Worm (Caenorhabditis elegans) whole organism, L3 larva: ENCODE results near the gene F57F5.3.

Source experiments
- R02D3.7 ChIP-seq: fragments of 150-350 bp; optimal IDR thresholded peaks from 2 replicates; lab custom pipeline; 2014; ENCODE audit warnings: missing biosample characterization, missing genetic modification characterization
- aly-2 ChIP-seq: fragments of 150-350 bp; optimal IDR thresholded peaks from 2 replicates; lab custom pipeline; 2014; ENCODE audit warnings: missing biosample characterization, missing genetic modification characterization
- ama-1 ChIP-seq: fragments of 150-350 bp; optimal IDR thresholded peaks from 2 replicates; lab custom pipeline; 2018
- ceh-28 ChIP-seq: fragments of 150-350 bp; optimal IDR thresholded peaks from 2 replicates; lab custom pipeline; 2014; ENCODE audit warnings: missing biosample characterization, missing genetic modification reagents, missing genetic modification characterization
- ceh-82 ChIP-seq: fragments of 150-350 bp; optimal IDR thresholded peaks from 2 replicates; lab custom pipeline; 2014; ENCODE audit warnings: missing biosample characterization, missing genetic modification characterization
- ceh-9 ChIP-seq: sonication (generic microtip); optimal IDR thresholded peaks from 2 replicates; lab custom pipeline; 2018; ENCODE audit warnings: missing biosample characterization, missing genetic modification characterization
- daf-12 ChIP-seq: fragments of 150-350 bp; optimal IDR thresholded peaks from 2 replicates; lab custom pipeline; 2014; ENCODE audit warnings: missing biosample characterization, missing genetic modification reagents, missing genetic modification characterization
- egl-27 ChIP-seq: sonication (generic microtip); optimal IDR thresholded peaks from 4 replicates; lab custom pipeline; 2017; ENCODE audit warnings: missing biosample characterization, missing genetic modification reagents, missing genetic modification characterization
- egl-5 ChIP-seq: fragments of 150-350 bp; optimal IDR thresholded peaks from 2 replicates; lab custom pipeline; 2017; ENCODE audit warnings: missing biosample characterization, missing genetic modification reagents, missing genetic modification characterization, inconsistent platforms
- elt-1 ChIP-seq: fragments of 150-350 bp; optimal IDR thresholded peaks from 2 replicates; lab custom pipeline; 2014; ENCODE audit warnings: missing biosample characterization, missing genetic modification characterization
- elt-2 ChIP-seq: sonication (generic microtip); optimal IDR thresholded peaks from 2 replicates; lab custom pipeline; 2016; ENCODE audit warnings: missing genetic modification reagents, mild to moderate bottlenecking, missing genetic modification characterization, missing compliant biosample characterization
- elt-3 ChIP-seq, 3 experiments: fragments of 150-350 bp in 1 of 3; sonication (generic microtip) in 2 of 3; optimal IDR thresholded peaks; 2 replicates in 2 of 3; 4 replicates in 1 of 3; lab custom pipeline; 2014 to 2017; ENCODE audit warnings: missing biosample characterization in 3 of 3, missing genetic modification characterization in 3 of 3
- fkh-2 ChIP-seq: fragments of 150-350 bp; optimal IDR thresholded peaks from 2 replicates; lab custom pipeline; 2014; ENCODE audit warnings: missing biosample characterization, missing genetic modification reagents, missing genetic modification characterization
- fos-1 ChIP-seq: fragments of 150-350 bp; optimal IDR thresholded peaks from 2 replicates; lab custom pipeline; 2014; ENCODE audit warnings: missing biosample characterization, missing genetic modification characterization
- hmg-11 ChIP-seq: sonication (generic microtip); optimal IDR thresholded peaks from 2 replicates; lab custom pipeline; 2016; ENCODE audit warnings: missing genetic modification characterization, missing compliant biosample characterization
- jun-1 ChIP-seq: fragments of 150-350 bp; optimal IDR thresholded peaks from 2 replicates; lab custom pipeline; 2014; ENCODE audit warnings: missing biosample characterization, missing genetic modification reagents, missing genetic modification characterization
- lin-15B ChIP-seq: fragments of 150-350 bp; optimal IDR thresholded peaks from 2 replicates; lab custom pipeline; 2014; ENCODE audit warnings: missing biosample characterization, missing genetic modification characterization
- lin-39 ChIP-seq: fragments of 150-350 bp; optimal IDR thresholded peaks from 2 replicates; lab custom pipeline; 2018; ENCODE audit warnings: missing biosample characterization, missing genetic modification reagents, missing genetic modification characterization
- lsy-12 ChIP-seq: sonication (generic microtip); optimal IDR thresholded peaks from 2 replicates; lab custom pipeline; 2016; ENCODE audit warnings: mild to moderate bottlenecking, missing genetic modification characterization, missing compliant biosample characterization
- mdl-1 ChIP-seq: fragments of 150-350 bp; optimal IDR thresholded peaks from 2 replicates; lab custom pipeline; 2014; ENCODE audit warnings: missing biosample characterization, missing genetic modification characterization
- mml-1 ChIP-seq: fragments of 150-350 bp; sonication (generic microtip); optimal IDR thresholded peaks from 3 replicates; lab custom pipeline; 2014; ENCODE audit warnings: missing biosample characterization, missing genetic modification characterization
- nfya-1 ChIP-seq: sonication (generic microtip); optimal IDR thresholded peaks from 2 replicates; lab custom pipeline; 2017; ENCODE audit warnings: missing genetic modification characterization, mild to moderate bottlenecking, missing compliant biosample characterization, antibody characterized with exemption, moderate library complexity; ENCODE audit not compliant: insufficient read depth
- nhr-12 ChIP-seq: fragments of 150-350 bp; optimal IDR thresholded peaks from 2 replicates; lab custom pipeline; 2014; ENCODE audit warnings: missing biosample characterization, missing genetic modification characterization
- nhr-23 ChIP-seq: fragments of 150-350 bp; optimal IDR thresholded peaks from 2 replicates; lab custom pipeline; 2014; ENCODE audit warnings: missing biosample characterization, missing genetic modification reagents, missing genetic modification characterization
- nhr-237 ChIP-seq: fragments of 150-350 bp; optimal IDR thresholded peaks from 2 replicates; lab custom pipeline; 2014; ENCODE audit warnings: missing biosample characterization, missing genetic modification characterization
- nhr-25 ChIP-seq: sonication (generic microtip); optimal IDR thresholded peaks from 2 replicates; lab custom pipeline; 2017; ENCODE audit warnings: missing biosample characterization, missing genetic modification characterization
- nhr-28 ChIP-seq: fragments of 150-350 bp; optimal IDR thresholded peaks from 2 replicates; lab custom pipeline; 2014; ENCODE audit warnings: missing biosample characterization, missing genetic modification characterization
- nhr-43 ChIP-seq: sonication (generic microtip); optimal IDR thresholded peaks from 2 replicates; lab custom pipeline; 2016; ENCODE audit warnings: mild to moderate bottlenecking, missing genetic modification characterization, missing compliant biosample characterization; ENCODE audit not compliant: poor library complexity, severe bottlenecking
- nhr-67 ChIP-seq: fragments of 150-350 bp; optimal IDR thresholded peaks from 2 replicates; lab custom pipeline; 2014; ENCODE audit warnings: missing biosample characterization, missing genetic modification characterization
- nhr-77 ChIP-seq: fragments of 150-350 bp; optimal IDR thresholded peaks from 2 replicates; lab custom pipeline; 2014; ENCODE audit warnings: missing biosample characterization, missing genetic modification characterization
- pha-4 ChIP-seq: fragments of 150-350 bp; optimal IDR thresholded peaks from 2 replicates; lab custom pipeline; 2014; ENCODE audit warnings: missing biosample characterization, missing genetic modification reagents, missing genetic modification characterization
- pqm-1 ChIP-seq: fragments of 150-350 bp; optimal IDR thresholded peaks from 2 replicates; lab custom pipeline; 2017; ENCODE audit warnings: missing biosample characterization, missing genetic modification characterization, inconsistent platforms
- sea-2 ChIP-seq: fragments of 150-350 bp; sonication (generic microtip); optimal IDR thresholded peaks from 4 replicates; lab custom pipeline; 2014; ENCODE audit warnings: missing biosample characterization, missing genetic modification reagents, missing genetic modification characterization
- snpc-4 ChIP-seq: fragments of 150-350 bp; optimal IDR thresholded peaks from 2 replicates; lab custom pipeline; 2014; ENCODE audit warnings: missing biosample characterization, missing genetic modification characterization
- unc-62 ChIP-seq: fragments of 150-350 bp; sonication (generic microtip); optimal IDR thresholded peaks from 4 replicates; lab custom pipeline; 2014; ENCODE audit warnings: missing biosample characterization, missing genetic modification reagents, missing genetic modification characterization
- ztf-11 ChIP-seq: fragments of 150-350 bp; optimal IDR thresholded peaks from 2 replicates; lab custom pipeline; 2014; ENCODE audit warnings: missing biosample characterization, missing genetic modification characterization
- ztf-4 ChIP-seq: fragments of 150-350 bp; optimal IDR thresholded peaks from 2 replicates; lab custom pipeline; 2014; ENCODE audit warnings: missing biosample characterization, missing genetic modification characterization

Gene F57F5.3

ce11 chrV:12045132-12045531, 38.7 kb upstream of the F57F5.3 start, which contains the start of gene F10C2.5:
Gene F10C2.5, plus strand, starts transcription at chrV:12045432.
- no peak for TF ChIP-seq mdl-1 (tag; lab: Kevin White, UChicago)
- TF ChIP-seq elt-3 (tag; optimal IDR thresholded peaks at IDR 0.05; lab: Kevin White, UChicago): no peak
- TF ChIP-seq sea-2 (GFP tag; lab: Kevin White, UChicago): no peak
- TF ChIP-seq R02D3.7 (tag; lab: Kevin White, UChicago): no peak
- no peak for TF ChIP-seq elt-1
- no peak for TF ChIP-seq fkh-2 (tag; lab: Kevin White, UChicago)
- TF ChIP-seq nhr-67 (tag; lab: Kevin White, UChicago): no peak
- no peak for TF ChIP-seq ztf-4 (tag; lab: Kevin White, UChicago)
- no peak for TF ChIP-seq unc-62 (GFP tag; lab: Kevin White, UChicago)
- TF ChIP-seq nhr-28 (tag; lab: Kevin White, UChicago): no peak
- no peak for TF ChIP-seq pqm-1 (tag; lab: Kevin White, UChicago)
- no peak for TF ChIP-seq egl-27

DNA sequence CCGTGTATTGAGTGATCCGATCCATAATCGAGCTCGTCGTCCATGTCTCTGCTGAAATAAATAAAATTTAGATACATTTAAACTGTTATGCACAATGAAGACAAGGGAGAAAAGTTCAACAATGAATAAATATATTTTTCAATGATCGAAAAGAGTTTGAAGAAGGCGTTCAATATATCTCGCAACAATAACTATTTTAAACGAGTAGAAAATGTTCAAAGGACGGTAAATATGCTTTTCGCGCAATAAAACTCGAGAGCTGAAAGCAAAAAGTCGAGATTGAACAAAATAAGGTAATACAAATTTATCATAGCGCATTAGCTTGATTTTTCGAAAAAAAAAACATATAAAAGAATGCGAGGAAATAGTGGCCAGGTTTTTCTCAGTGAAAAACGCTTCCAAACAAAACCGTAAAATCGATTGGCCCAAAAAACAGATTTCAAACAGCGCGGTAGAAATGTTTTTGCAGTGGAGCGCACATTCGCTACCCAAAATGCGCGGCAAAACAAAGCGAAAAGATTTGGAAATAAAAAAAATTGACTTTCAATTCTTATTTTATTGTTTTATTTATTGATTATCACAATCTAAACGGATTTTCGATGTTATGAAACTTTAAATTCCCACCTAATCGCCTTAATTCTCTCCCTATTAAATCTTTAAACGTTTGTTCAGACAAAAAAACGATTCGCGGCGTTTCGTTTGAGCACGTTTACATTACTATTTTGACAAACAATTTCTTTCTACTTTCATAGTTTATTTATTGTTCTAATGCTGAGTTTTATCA, 34.6 kb upstream of the F57F5.3 start, which contains the start of the genes kup-1 and F10C2.4:
kup-1 (minus strand) TSS at position 51 of the 784 bp plus-strand sequence.
F10C2.4 (plus strand) TSS at position 734 of the 784 bp plus-strand sequence.
- peak; percentile 36 for TF ChIP-seq nhr-25 (tag; lab: Kevin White, UChicago)
- TF ChIP-seq nfya-1 (tag; lab: Kevin White, UChicago): peak; percentile 82
- TF ChIP-seq ztf-11 (tag; lab: Kevin White, UChicago): no peak
- peak; percentile 59 for TF ChIP-seq hmg-11 (tag; lab: Kevin White, UChicago)
- TF ChIP-seq fos-1: no peak
- peak; percentile 87 for TF ChIP-seq lin-15B (tag; lab: Kevin White, UChicago)
- peak; percentile 68 for TF ChIP-seq ceh-28 (tag; lab: Kevin White, UChicago)
- TF ChIP-seq snpc-4 (tag; lab: Kevin White, UChicago): peak; percentile 66
- no peak for TF ChIP-seq nhr-43 (tag; lab: Kevin White, UChicago)
- TF ChIP-seq nhr-12 (tag; lab: Kevin White, UChicago): no peak
- TF ChIP-seq daf-12 (tag; lab: Kevin White, UChicago): no peak
- TF ChIP-seq elt-2 (tag; lab: Kevin White, UChicago): peak; percentile 21
- TF ChIP-seq elt-1: no peak
- peak; percentile 65 for TF ChIP-seq egl-5 (tag; lab: Kevin White, UChicago)
- TF ChIP-seq nhr-23: peak; percentile 61
- peak; percentile 64 for TF ChIP-seq pha-4 (tag; lab: Kevin White, UChicago)
- no peak for TF ChIP-seq aly-2 (tag; lab: Kevin White, UChicago)

DNA sequence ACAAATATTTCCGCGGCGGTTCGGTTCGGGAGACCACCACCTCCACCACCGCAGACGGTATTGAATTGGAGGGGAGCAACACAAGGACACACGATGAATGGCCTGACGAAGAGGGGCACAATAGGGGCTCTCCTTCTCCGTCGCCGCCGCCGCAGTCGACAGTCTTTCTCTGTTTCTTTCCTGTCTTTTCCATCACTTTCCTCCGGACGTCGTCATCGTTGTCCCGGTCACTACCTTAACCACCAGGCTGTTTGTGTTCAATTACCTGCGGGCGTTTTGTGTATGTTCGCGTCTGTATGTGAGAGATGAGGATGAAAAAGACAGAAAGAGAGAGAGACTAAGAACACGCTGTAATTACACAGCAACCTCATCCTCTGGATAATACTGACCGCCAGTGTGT, 33.4 kb upstream of the F57F5.3 start:
- TF ChIP-seq ztf-11 (tag; lab: Kevin White, UChicago) (no peak), nhr-23 (peak; percentile 40)

ce11 chrV:12038783-12039182, 32.4 kb upstream of the F57F5.3 start:
- TF ChIP-seq ceh-82 (tag; lab: Kevin White, UChicago): no peak
- no peak for TF ChIP-seq nhr-77
- TF ChIP-seq nfya-1 (tag; lab: Kevin White, UChicago): peak; percentile 48
- TF ChIP-seq lin-15B (tag; lab: Kevin White, UChicago): peak; percentile 32
- TF ChIP-seq snpc-4 (tag; lab: Kevin White, UChicago): peak; percentile 3
- TF ChIP-seq pha-4 (tag; lab: Kevin White, UChicago): peak; percentile 24
- peak; percentile 80 for TF ChIP-seq ama-1 (lab: Kevin White, UChicago)
- no peak for TF ChIP-seq nhr-67 (tag; lab: Kevin White, UChicago)
- TF ChIP-seq lin-39 (tag; lab: Kevin White, UChicago): peak; percentile 77
- no peak for TF ChIP-seq nhr-28 (tag; lab: Kevin White, UChicago)

DNA sequence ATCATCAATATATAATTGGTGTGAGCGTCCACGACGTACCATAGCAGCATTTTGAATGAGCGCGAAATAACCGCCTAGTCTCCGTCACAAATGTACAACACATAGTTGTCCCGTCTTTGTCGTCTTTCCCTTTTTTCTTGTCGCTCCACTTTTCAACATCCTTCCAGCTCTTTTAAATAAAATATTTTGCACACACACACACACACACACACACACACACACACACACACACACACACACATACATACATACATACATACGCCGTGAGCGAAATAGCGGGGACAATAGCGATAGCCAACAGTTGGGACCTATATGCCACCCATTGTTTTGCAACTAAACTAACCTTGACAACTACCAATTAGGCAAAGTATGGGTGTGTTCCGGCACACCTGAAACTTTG, 31.9 kb upstream of the F57F5.3 start:
- no peak for TF ChIP-seq nhr-28 (tag; lab: Kevin White, UChicago)
- no peak for TF ChIP-seq pqm-1 (tag; lab: Kevin White, UChicago)
- no peak for TF ChIP-seq pha-4 (tag; lab: Kevin White, UChicago)
- no peak for TF ChIP-seq ceh-9 (tag; lab: Kevin White, UChicago)
- TF ChIP-seq lsy-12 (tag; lab: Kevin White, UChicago): peak; percentile 34
- no peak for TF ChIP-seq mml-1
- TF ChIP-seq lin-15B (tag; lab: Kevin White, UChicago): peak; percentile 15
- TF ChIP-seq nfya-1 (tag; lab: Kevin White, UChicago): peak; percentile 29
- no peak for TF ChIP-seq unc-62 (GFP tag; lab: Kevin White, UChicago)
- no peak for TF ChIP-seq nhr-237 (tag; lab: Kevin White, UChicago)
- TF ChIP-seq snpc-4 (tag; lab: Kevin White, UChicago): peak; percentile 1
- TF ChIP-seq daf-12 (tag; lab: Kevin White, UChicago): no peak
- no peak for TF ChIP-seq jun-1 (tag; lab: Kevin White, UChicago)
- TF ChIP-seq nhr-25 (tag; lab: Kevin White, UChicago): no peak
- no peak for TF ChIP-seq ceh-28 (tag; lab: Kevin White, UChicago)
- no peak for TF ChIP-seq ztf-4 (tag; lab: Kevin White, UChicago)
- TF ChIP-seq mdl-1 (tag; lab: Kevin White, UChicago): no peak
- no peak for TF ChIP-seq elt-1
- no peak for TF ChIP-seq ztf-11 (tag; lab: Kevin White, UChicago)
- no peak for TF ChIP-seq hmg-11 (tag; lab: Kevin White, UChicago)
- no peak for TF ChIP-seq nhr-67 (tag; lab: Kevin White, UChicago)
